Worm (Caenorhabditis elegans): ENCODE data around the gene F29B9.11.
A peak's percentile ranks its signal among the peaks of the same experiment; 100 is the strongest.

F29B9.11 gene

DNA sequence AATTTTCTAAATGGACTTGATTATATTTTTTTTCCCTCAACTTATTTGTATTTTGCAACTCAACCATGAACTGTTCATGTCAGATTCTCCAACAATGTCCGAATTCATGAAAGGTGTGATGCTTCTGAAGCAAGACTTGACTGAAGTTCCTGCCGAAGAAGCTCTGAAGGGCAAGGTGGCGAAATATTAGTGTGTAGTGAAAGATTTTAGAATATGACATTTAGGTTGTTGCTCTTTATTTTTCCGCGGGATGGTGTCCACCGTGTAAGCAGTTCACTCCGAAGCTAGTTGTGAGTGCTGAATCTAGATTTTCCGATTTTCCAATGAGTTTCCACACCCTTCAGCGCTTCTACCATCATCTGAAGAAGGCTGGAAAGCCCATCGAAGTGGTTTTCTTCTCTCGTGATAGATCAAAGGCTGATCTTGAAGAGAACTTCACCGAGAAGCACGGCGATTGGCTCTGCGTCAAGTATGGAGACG is 7.6 kb downstream of the F29B9.11 start, which contains the start of gene F29B9.5 (continued):
- TF ChIP-seq nhr-10 (tag; optimal IDR thresholded peaks at IDR 0.05) (no peak), aha-1 (tag) (peak; percentile 19), mep-1 (tag; optimal IDR thresholded peaks at IDR 0.05) (no peak)

ce11 chrIV:4650624-4651094 is 9.3 kb downstream of the F29B9.11 start, which contains the start of gene ubc-9:
TSS of gene ubc-9 (plus strand) at chrIV:4651044.
- TF ChIP-seq fos-1 (tag; optimal IDR thresholded peaks at IDR 0.05) (no peak), dpl-1 (GFP tag; optimal IDR thresholded peaks at IDR 0.05) (peak; percentile 75), nhr-28 (tag; optimal IDR thresholded peaks at IDR 0.05) (peak; percentile 46), lsy-2 (tag; optimal IDR thresholded peaks at IDR 0.05) (peak; percentile 33 to 81), ceh-62 (tag; optimal IDR thresholded peaks at IDR 0.05) (no peak), F26F4.8 (GFP tag; conservative IDR thresholded peaks at IDR 0.05) (no peak), daf-8 (GFP tag; IDR thresholded peaks at IDR 0.05) (no peak), ceh-28 (tag; optimal IDR thresholded peaks at IDR 0.05) (peak; percentile 77), spr-1 (tag; optimal IDR thresholded peaks at IDR 0.05) (peak; percentile 61), lin-39 (tag; optimal IDR thresholded peaks at IDR 0.05) (no peak), saeg-2 (GFP tag; IDR thresholded peaks at IDR 0.05) (no peak), zip-11 (GFP tag; IDR thresholded peaks at IDR 0.05) (no peak), hlh-11 (tag; optimal IDR thresholded peaks at IDR 0.05) (peak; percentile 74), egl-43 (GFP tag; IDR thresholded peaks at IDR 0.05) (peak; percentile 56; the same call in 1 of the 2 replicates), aha-1 (tag) (peak; percentile 96), ztf-7 (tag; optimal IDR thresholded peaks at IDR 0.05) (no peak), pqm-1 (tag; optimal IDR thresholded peaks at IDR 0.05) (peak; percentile 40), nhr-42 (GFP tag; IDR thresholded peaks at IDR 0.05) (no peak), daf-16 (GFP tag; optimal IDR thresholded peaks at IDR 0.05) (no peak), daf-16 (tag; optimal IDR thresholded peaks at IDR 0.05) (peak; percentile 44), nhr-102 (tag; optimal IDR thresholded peaks at IDR 0.05) (peak; percentile 40), hmg-1.1 (GFP tag; IDR thresholded peaks at IDR 0.05) (peak; percentile 80), F49E8.2 (tag; optimal IDR thresholded peaks at IDR 0.05; ENCODE audit: borderline replicate concordance) (peak; percentile 35), lin-1 (GFP tag; IDR thresholded peaks at IDR 0.05) (0 out of 2 replicates have a peak, but pooled peaks have one; percentile 13), mes-2 (tag; optimal IDR thresholded peaks at IDR 0.05; ENCODE audit: poor library complexity, severe bottlenecking) (peak; percentile 90), mep-1 (tag; optimal IDR thresholded peaks at IDR 0.05) (peak; percentile 84), T26A8.4 (GFP tag; IDR thresholded peaks at IDR 0.05) (peak; percentile 61; the same call in 1 of the 2 replicates), aly-2 (tag; optimal IDR thresholded peaks at IDR 0.05) (no peak), mdt-29 (GFP tag; IDR thresholded peaks at IDR 0.05) (peak; percentile 53; the same call in 1 of the 2 replicates), ZK546.5 (tag; optimal IDR thresholded peaks at IDR 0.05) (no peak), snpc-4 (tag; optimal IDR thresholded peaks at IDR 0.05) (no peak), cey-2 (tag; optimal IDR thresholded peaks at IDR 0.05; ENCODE audit: borderline replicate concordance, insufficient read depth) (no peak), jun-1 (tag; optimal IDR thresholded peaks at IDR 0.05) (no peak), dve-1 (tag; optimal IDR thresholded peaks at IDR 0.05; ENCODE audit: insufficient read depth) (peak; percentile 71), hlh-30 (tag; optimal IDR thresholded peaks at IDR 0.05; ENCODE audit: insufficient read depth) (peak; percentile 58), gei-8 (GFP tag; optimal IDR thresholded peaks at IDR 0.05) (no peak), F37D6.2 (tag; optimal IDR thresholded peaks at IDR 0.05) (peak; percentile 49), arid-1 (GFP tag; conservative IDR thresholded peaks at IDR 0.05) (peak; percentile 32; the same call in 1 of the 2 replicates), nhr-25 (tag; optimal IDR thresholded peaks at IDR 0.05; ENCODE audit: borderline replicate concordance, insufficient read depth) (no peak), attf-4 (tag; optimal IDR thresholded peaks at IDR 0.05) (no peak), nhr-237 (tag; optimal IDR thresholded peaks at IDR 0.05) (no peak), D1046.2 (GFP tag; IDR thresholded peaks at IDR 0.05) (no peak), snpc-1.2 (GFP tag; IDR thresholded peaks at IDR 0.05) (no peak), Y75B8A.6 (GFP tag; IDR thresholded peaks at IDR 0.05) (no peak), rbr-2 (tag; optimal IDR thresholded peaks at IDR 0.05) (peak; percentile 61), nhr-77 (tag; optimal IDR thresholded peaks at IDR 0.05) (peak; percentile 47), dmd-6 (GFP tag; IDR thresholded peaks at IDR 0.05) (peak; percentile 51), hif-1 (tag; optimal IDR thresholded peaks at IDR 0.05) (peak in 1 of 2 experiments; percentile 75)

Data from whole organism, L4 larva.